Worm (Caenorhabditis elegans): ENCODE data around the gene Y53F4B.18.

The Y53F4B.18 gene

ce11 chrII:15025599-15026164, 45.8 kb downstream of the Y53F4B.18 start, which contains the start of gene cmtr-1:
TSS of gene cmtr-1 (plus strand) at chrII:15026114.
- TF ChIP-seq unc-39 (tag; optimal IDR thresholded peaks at IDR 0.05), result no peak
- TF ChIP-seq hlh-1 (tag; optimal IDR thresholded peaks at IDR 0.05), result no peak
- TF ChIP-seq mep-1 (tag; optimal IDR thresholded peaks at IDR 0.05), result peak; percentile 94
- TF ChIP-seq mls-2 (tag; optimal IDR thresholded peaks at IDR 0.05), result peak; percentile 69
- TF ChIP-seq flh-1 (GFP tag; optimal IDR thresholded peaks at IDR 0.05), result no peak
- no peak for TF ChIP-seq nhr-28 (tag; optimal IDR thresholded peaks at IDR 0.05)
- peak; percentile 55 for TF ChIP-seq ceh-43 (GFP tag; optimal IDR thresholded peaks at IDR 0.05)
- peak; percentile 77 for TF ChIP-seq cnd-1 (tag; optimal IDR thresholded peaks at IDR 0.05)
- no peak for TF ChIP-seq elt-3 (tag; optimal IDR thresholded peaks at IDR 0.05)
- peak; percentile 58 for TF ChIP-seq nhr-237 (tag; optimal IDR thresholded peaks at IDR 0.05)
- no peak for TF ChIP-seq tbx-8 (GFP tag; optimal IDR thresholded peaks at IDR 0.05)
- TF ChIP-seq blmp-1 (tag; optimal IDR thresholded peaks at IDR 0.05), result no peak
- TF ChIP-seq snpc-4 (tag; optimal IDR thresholded peaks at IDR 0.05), result no peak
- peak; percentile 78 for TF ChIP-seq sptf-1 (tag; optimal IDR thresholded peaks at IDR 0.05)
- TF ChIP-seq elt-1 (tag; optimal IDR thresholded peaks at IDR 0.05; ENCODE audit: borderline replicate concordance, insufficient read depth), result no peak
- TF ChIP-seq lsy-2 (tag; optimal IDR thresholded peaks at IDR 0.05), result peak; percentile 80
- TF ChIP-seq mab-5 (tag; optimal IDR thresholded peaks at IDR 0.05), result no peak
- TF ChIP-seq unc-120 (tag; optimal IDR thresholded peaks at IDR 0.05; ENCODE audit: poor library complexity, severe bottlenecking), result peak; percentile 14
- peak; percentile 55 for TF ChIP-seq drap-1 (GFP tag; optimal IDR thresholded peaks at IDR 0.05)
- TF ChIP-seq nhr-2 (tag; optimal IDR thresholded peaks at IDR 0.05), result peak; percentile 3
- peak; percentile 39 for TF ChIP-seq ztf-11 (tag; optimal IDR thresholded peaks at IDR 0.05)
- peak; percentile 97 for TF ChIP-seq pha-4 (tag; optimal IDR thresholded peaks at IDR 0.05)
- peak; percentile 40 for TF ChIP-seq lin-32 (GFP tag; optimal IDR thresholded peaks at IDR 0.05)
- no peak for TF ChIP-seq ceh-83 (GFP tag; optimal IDR thresholded peaks at IDR 0.05)
- no peak for TF ChIP-seq zip-8 (tag; optimal IDR thresholded peaks at IDR 0.05)
- peak; percentile 65 for TF ChIP-seq nhr-12 (tag; optimal IDR thresholded peaks at IDR 0.05)
- peak; percentile 94 for TF ChIP-seq lin-13 (tag; optimal IDR thresholded peaks at IDR 0.05)
- TF ChIP-seq ces-1 (GFP tag; optimal IDR thresholded peaks at IDR 0.05), result peak; percentile 66
- peak; percentile 47 for TF ChIP-seq sem-2 (GFP tag; optimal IDR thresholded peaks at IDR 0.05)
- TF ChIP-seq nhr-76 (tag; optimal IDR thresholded peaks at IDR 0.05), result no peak
- TF ChIP-seq ham-2 (GFP tag; optimal IDR thresholded peaks at IDR 0.05), result no peak
- peak; percentile 43 for TF ChIP-seq M03D4.4 (tag; optimal IDR thresholded peaks at IDR 0.05)
- TF ChIP-seq unc-62 (GFP tag; optimal IDR thresholded peaks at IDR 0.05), result peak; percentile 42
- peak; percentile 86 for TF ChIP-seq ceh-39 (tag; optimal IDR thresholded peaks at IDR 0.05)
- peak; percentile 16 for TF ChIP-seq bed-3 (GFP tag; optimal IDR thresholded peaks at IDR 0.05)

DNA sequence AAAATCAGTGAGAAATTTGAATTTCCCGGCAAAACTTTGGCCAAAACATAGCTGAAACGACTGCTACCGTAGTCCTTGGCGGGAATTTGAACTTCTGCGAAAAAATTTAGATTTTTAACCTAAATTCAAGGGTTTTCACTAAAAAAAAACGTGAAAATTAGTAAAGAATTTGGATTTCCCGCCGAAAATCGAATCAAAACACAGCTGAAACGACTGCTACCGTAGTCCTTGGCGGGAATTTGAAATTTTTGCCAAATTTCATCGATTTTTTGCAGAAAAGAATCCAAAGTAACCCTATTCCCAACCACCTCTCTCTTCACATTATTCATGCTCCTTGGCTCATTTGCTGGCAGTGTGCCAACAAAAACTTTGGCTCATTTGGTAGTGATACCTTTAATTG, 46.4 kb downstream of the Y53F4B.18 start:
- TF ChIP-seq pha-4 (tag; optimal IDR thresholded peaks at IDR 0.05), result no peak
- peak; percentile 28 for TF ChIP-seq lsy-2 (tag; optimal IDR thresholded peaks at IDR 0.05)

- no peak for TF ChIP-seq unc-120 (tag; optimal IDR thresholded peaks at IDR 0.05; ENCODE audit: poor library complexity, severe bottlenecking)
- no peak for TF ChIP-seq unc-62 (GFP tag; optimal IDR thresholded peaks at IDR 0.05)
- no peak for TF ChIP-seq M03D4.4 (tag; optimal IDR thresholded peaks at IDR 0.05)
- no peak for TF ChIP-seq bed-3 (GFP tag; optimal IDR thresholded peaks at IDR 0.05)
- no peak for TF ChIP-seq mep-1 (tag; optimal IDR thresholded peaks at IDR 0.05)
- no peak for TF ChIP-seq nhr-237 (tag; optimal IDR thresholded peaks at IDR 0.05)
- no peak for TF ChIP-seq ceh-83 (GFP tag; optimal IDR thresholded peaks at IDR 0.05)
- no peak for TF ChIP-seq elt-1 (tag; optimal IDR thresholded peaks at IDR 0.05; ENCODE audit: borderline replicate concordance, insufficient read depth)
- TF ChIP-seq lin-32 (GFP tag; optimal IDR thresholded peaks at IDR 0.05), result no peak
- no peak for TF ChIP-seq zip-8 (tag; optimal IDR thresholded peaks at IDR 0.05)
- no peak for TF ChIP-seq snpc-4 (tag; optimal IDR thresholded peaks at IDR 0.05)
- no peak for TF ChIP-seq ceh-39 (tag; optimal IDR thresholded peaks at IDR 0.05)
These were observed 52.5 kb downstream of the Y53F4B.18 start, which contains the start of gene Y53F4B.12 for ce11 chrII:15018923-15019322. TSS of gene Y53F4B.12 (plus strand) at chrII:15019223.

ce11 chrII:15015669-15016068, 55.8 kb downstream of the Y53F4B.18 start:
- TF ChIP-seq elt-1 (tag; optimal IDR thresholded peaks at IDR 0.05; ENCODE audit: borderline replicate concordance, insufficient read depth) (no peak), ces-1 (GFP tag; optimal IDR thresholded peaks at IDR 0.05) (peak; percentile 61), snpc-4 (tag; optimal IDR thresholded peaks at IDR 0.05) (no peak)

Measured in whole organism, mixed stage, embryonic.